Worm (Caenorhabditis elegans) whole organism, L4 larva: ENCODE data around the gene sdz-11.

Source experiments
- F26F4.8 ChIP-seq: fragments of 200-800 bp; sonication (Bioruptor generic); conservative IDR thresholded peaks from 2 replicates; pipeline ENCODE4 v1.3.6; 2022; ENCODE audit warnings: missing genetic modification characterization, missing compliant biosample characterization
- T26A8.4 ChIP-seq: fragments of 200-800 bp; sonication (Bioruptor generic); IDR thresholded peaks from 2 replicates; pipeline ENCODE4 v1.3.6; 2022; ENCODE audit warnings: missing genetic modification characterization, missing compliant biosample characterization
- ZK337.2 ChIP-seq: fragments of 200-800 bp; sonication (Bioruptor generic); IDR thresholded peaks from 2 replicates; pipeline ENCODE4 v1.3.6; 2022; ENCODE audit warnings: missing genetic modification reagents, missing genetic modification characterization, missing compliant biosample characterization
- aha-1 ChIP-seq: fragments of 150-350 bp; peaks from one replicate; lab custom pipeline; 2014; ENCODE audit warnings: missing biosample characterization, missing genetic modification characterization
- ama-1 ChIP-seq: fragments of 150-350 bp; optimal IDR thresholded peaks from 2 replicates; lab custom pipeline; 2014; ENCODE audit warnings: inconsistent platforms, mixed read lengths
- ctbp-1 ChIP-seq: fragments of 200-800 bp; sonication (Bioruptor generic); IDR thresholded peaks from 2 replicates; pipeline ENCODE4 v1.3.6; 2022; ENCODE audit warnings: missing genetic modification reagents, missing genetic modification characterization, missing compliant biosample characterization
- daf-16 ChIP-seq, 3 experiments: sonication (generic microtip); optimal IDR thresholded peaks; 2 replicates each; lab custom pipeline; 2016 to 2017; ENCODE audit warnings: missing genetic modification characterization in 3 of 3, missing genetic modification reagents in 3 of 3, mild to moderate bottlenecking in 2 of 3, missing compliant biosample characterization in 2 of 3, missing biosample characterization in 1 of 3, moderate library complexity in 1 of 3
- fos-1 ChIP-seq: fragments of 150-350 bp; optimal IDR thresholded peaks from 2 replicates; lab custom pipeline; 2014; ENCODE audit warnings: missing biosample characterization, missing genetic modification characterization
- hif-1 ChIP-seq, 2 experiments: sonication (generic microtip); optimal IDR thresholded peaks; 2 replicates each; lab custom pipeline; 2016 to 2017; ENCODE audit warnings: missing compliant biosample characterization in 2 of 2, missing genetic modification characterization in 2 of 2, missing genetic modification reagents in 2 of 2, missing genotype in 2 of 2, mild to moderate bottlenecking in 1 of 2
- jun-1 ChIP-seq: fragments of 150-350 bp; optimal IDR thresholded peaks from 2 replicates; lab custom pipeline; 2014; ENCODE audit warnings: missing biosample characterization, missing genetic modification reagents, missing genetic modification characterization
- lin-1 ChIP-seq: fragments of 200-800 bp; sonication (Bioruptor generic); IDR thresholded peaks from 2 replicates; pipeline ENCODE4 v1.3.6; 2022; ENCODE audit warnings: missing genetic modification reagents, missing genetic modification characterization, missing compliant biosample characterization
- lin-38 ChIP-seq: fragments of 200-800 bp; sonication (Bioruptor generic); IDR thresholded peaks from 2 replicates; pipeline ENCODE4 v1.3.6; 2022; ENCODE audit warnings: missing genetic modification reagents, missing genetic modification characterization, missing compliant biosample characterization
- madf-9 ChIP-seq: fragments of 200-800 bp; sonication (Bioruptor generic); conservative IDR thresholded peaks from 2 replicates; pipeline ENCODE4 v1.3.6; 2022; ENCODE audit warnings: missing genetic modification reagents, missing genetic modification characterization, missing compliant biosample characterization
- mdt-29 ChIP-seq: fragments of 200-800 bp; sonication (Bioruptor generic); IDR thresholded peaks from 2 replicates; pipeline ENCODE4 v1.3.6; 2022; ENCODE audit warnings: missing genetic modification reagents, missing genetic modification characterization, missing compliant biosample characterization
- mxl-3 ChIP-seq: fragments of 200-800 bp; sonication (Bioruptor generic); optimal IDR thresholded peaks from 2 replicates; lab custom pipeline; 2018; ENCODE audit warnings: mild to moderate bottlenecking, missing genetic modification characterization, missing compliant biosample characterization
- nhr-42 ChIP-seq: fragments of 200-800 bp; sonication (Bioruptor generic); IDR thresholded peaks from 2 replicates; pipeline ENCODE4 v1.3.6; 2022; ENCODE audit warnings: missing genetic modification characterization, missing compliant biosample characterization
- nhr-48 ChIP-seq: sonication (generic microtip); optimal IDR thresholded peaks from 2 replicates; lab custom pipeline; 2016; ENCODE audit warnings: mild to moderate bottlenecking, missing genetic modification characterization, missing compliant biosample characterization
- nhr-76 ChIP-seq: fragments of 150-350 bp; optimal IDR thresholded peaks from 2 replicates; lab custom pipeline; 2014; ENCODE audit warnings: missing biosample characterization, missing genetic modification characterization
- php-3 ChIP-seq: fragments of 200-800 bp; sonication (Bioruptor generic); IDR thresholded peaks from 2 replicates; pipeline ENCODE4 v1.3.6; 2022; ENCODE audit warnings: missing genetic modification reagents, missing genetic modification characterization, missing compliant biosample characterization
- rbr-2 ChIP-seq: sonication (generic microtip); optimal IDR thresholded peaks from 2 replicates; lab custom pipeline; 2016; ENCODE audit warnings: missing genotype, missing genetic modification characterization, missing compliant biosample characterization
- snpc-4 ChIP-seq: fragments of 150-350 bp; optimal IDR thresholded peaks from 2 replicates; lab custom pipeline; 2014; ENCODE audit warnings: missing biosample characterization, missing genetic modification characterization
- unc-130 ChIP-seq: sonication (generic microtip); optimal IDR thresholded peaks from 2 replicates; lab custom pipeline; 2016; ENCODE audit warnings: missing genetic modification reagents, missing genetic modification characterization, missing compliant biosample characterization
- unc-62 ChIP-seq, 3 experiments: fragments of 150-350 bp in 1 of 3; sonication (generic microtip); optimal IDR thresholded peaks in 2 of 3; peaks in 1 of 3; 1 replicate in 1 of 3; 2 replicates in 2 of 3; lab custom pipeline; 2014 to 2017; ENCODE audit warnings: missing biosample characterization in 3 of 3, missing genetic modification characterization in 3 of 3, missing genetic modification reagents in 3 of 3, missing genotype in 1 of 3
- zfp-2 ChIP-seq: sonication (generic microtip); optimal IDR thresholded peaks from 2 replicates; lab custom pipeline; 2016; ENCODE audit warnings: mild to moderate bottlenecking, missing genetic modification characterization, missing compliant biosample characterization
- zip-11 ChIP-seq: fragments of 200-800 bp; sonication (Bioruptor generic); IDR thresholded peaks from 2 replicates; pipeline ENCODE4 v1.3.6; 2022; ENCODE audit warnings: missing genetic modification characterization, missing compliant biosample characterization

The sdz-11 gene

ce11 chrII:3727996-3728395, 24.1 kb downstream of the sdz-11 start, which contains the start of gene C46E10.8:
C46E10.8 (minus strand) TSS chrII:3728096.
- TF ChIP-seq unc-62 (GFP tag; optimal IDR thresholded peaks at IDR 0.05 in 1 of 2; lab: Kevin White, UChicago) (peak in 1 of 2 experiments; percentile 28), unc-62 (tag; optimal IDR thresholded peaks at IDR 0.05; lab: Kevin White, UChicago) (no peak), ama-1 (no peak), zip-11 (GFP tag; lab: Robert Waterston, UW) (no peak), nhr-48 (tag; lab: Kevin White, UChicago) (no peak), zfp-2 (tag; lab: Kevin White, UChicago) (no peak), nhr-76 (tag; lab: Kevin White, UChicago) (no peak), unc-130 (no peak), mdt-29 (GFP tag; lab: Robert Waterston, UW) (no peak)
- TF ChIP-seq, all 104 proteins: peak for 1

- TF ChIP-seq rbr-2 (no peak), aha-1 (tag; lab: Kevin White, UChicago) (peak; percentile 90)
These were observed 27.8 kb downstream of the sdz-11 start, which contains the start of gene C46E10.1 for ce11 chrII:3724175-3724715. C46E10.1 (plus strand) TSS chrII:3724225.

DNA sequence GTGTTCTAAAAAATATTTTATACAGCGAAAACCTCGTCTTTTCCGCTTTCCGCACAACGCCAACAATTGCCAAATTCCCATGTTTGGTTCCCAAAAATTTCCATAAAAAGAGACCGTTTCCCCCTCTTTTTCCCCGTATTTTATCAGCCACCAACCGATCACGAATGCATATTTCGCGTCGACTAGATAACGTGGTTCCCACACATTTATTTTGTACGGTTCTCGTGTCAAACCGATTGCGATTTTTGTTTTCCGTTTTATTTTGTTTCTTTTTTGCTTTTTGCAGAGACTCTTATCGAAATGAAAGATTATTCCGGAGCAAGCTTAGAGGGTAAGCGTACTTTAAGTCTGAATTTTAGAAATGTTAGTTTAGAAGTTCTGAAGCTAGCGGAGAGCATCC, 31.1 kb downstream of the sdz-11 start, which contains the start of gene C46E10.3:
C46E10.3 (plus strand) TSS at position 301 of the 400 bp plus-strand sequence.
- TF ChIP-seq ctbp-1 (GFP tag; lab: Robert Waterston, UW) (no peak), daf-16 (GFP tag; optimal IDR thresholded peaks at IDR 0.05; lab: Kevin White, UChicago) (no peak), daf-16 (tag; optimal IDR thresholded peaks at IDR 0.05; lab: Kevin White, UChicago) (no peak)

DNA sequence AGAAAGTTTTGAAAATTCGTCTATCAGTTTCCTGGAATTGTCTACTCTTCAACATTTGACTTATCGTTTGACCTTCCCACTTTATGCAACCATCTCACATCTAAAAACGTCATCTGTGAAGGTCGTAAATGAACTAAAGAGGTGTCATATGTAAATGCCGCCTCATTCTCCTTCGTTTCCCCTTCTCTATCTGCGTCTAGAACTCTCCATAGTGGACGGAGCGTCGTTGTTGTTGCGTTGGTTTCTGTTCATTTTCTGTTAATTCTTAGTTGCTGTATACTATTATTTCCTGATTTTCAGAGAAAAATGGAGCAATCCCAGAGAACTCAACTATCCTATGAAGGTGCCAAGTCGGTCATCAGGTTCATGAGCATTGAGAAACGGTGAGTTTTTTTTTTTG, 35.1 kb downstream of the sdz-11 start, which contains the start of gene fbxc-52:
fbxc-52 (plus strand) TSS at position 301 of the 400 bp plus-strand sequence.
- TF ChIP-seq mdt-29 (GFP tag; lab: Robert Waterston, UW) (no peak), lin-38 (GFP tag; lab: Robert Waterston, UW) (no peak), mxl-3 (GFP tag; lab: Kevin White, UChicago) (no peak), nhr-76 (tag; lab: Kevin White, UChicago) (no peak)
- TF ChIP-seq, all 104 proteins: peak for 0

DNA sequence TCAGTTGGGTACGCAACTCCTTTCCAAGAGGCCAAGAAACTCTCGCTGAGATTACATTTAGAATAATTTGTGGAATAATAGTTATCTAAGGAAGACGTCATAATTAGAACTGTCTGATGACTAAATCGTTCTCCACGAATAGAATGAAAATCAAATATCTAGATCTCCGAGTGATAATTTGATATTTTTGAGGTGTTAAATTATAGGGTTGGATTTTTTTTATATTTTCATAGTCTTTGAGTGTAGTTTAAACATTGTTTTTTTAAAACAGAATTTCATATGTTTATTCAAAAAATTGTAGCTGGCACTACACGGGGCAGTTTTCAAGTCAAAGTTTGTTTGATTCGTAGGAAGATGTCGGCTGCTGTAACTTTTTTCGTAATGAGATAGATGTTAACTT, 35.6 kb downstream of the sdz-11 start, which contains the start of gene srh-99:
srh-99 (minus strand) TSS at position 101 of the 400 bp plus-strand sequence.
- TF ChIP-seq zip-11 (GFP tag; lab: Robert Waterston, UW) (no peak), nhr-42 (GFP tag; lab: Robert Waterston, UW) (no peak), hif-1 (tag; optimal IDR thresholded peaks at IDR 0.05; lab: Kevin White, UChicago) (no peak), snpc-4 (tag; lab: Kevin White, UChicago) (no peak), fos-1 (tag; lab: Kevin White, UChicago) (no peak), F26F4.8 (GFP tag; lab: Robert Waterston, UW) (no peak), T26A8.4 (GFP tag; lab: Robert Waterston, UW) (no peak), madf-9 (no peak), zfp-2 (tag; lab: Kevin White, UChicago) (no peak), ZK337.2 (GFP tag; lab: Robert Waterston, UW) (no peak)
- TF ChIP-seq, all 104 proteins: peak for 0

DNA sequence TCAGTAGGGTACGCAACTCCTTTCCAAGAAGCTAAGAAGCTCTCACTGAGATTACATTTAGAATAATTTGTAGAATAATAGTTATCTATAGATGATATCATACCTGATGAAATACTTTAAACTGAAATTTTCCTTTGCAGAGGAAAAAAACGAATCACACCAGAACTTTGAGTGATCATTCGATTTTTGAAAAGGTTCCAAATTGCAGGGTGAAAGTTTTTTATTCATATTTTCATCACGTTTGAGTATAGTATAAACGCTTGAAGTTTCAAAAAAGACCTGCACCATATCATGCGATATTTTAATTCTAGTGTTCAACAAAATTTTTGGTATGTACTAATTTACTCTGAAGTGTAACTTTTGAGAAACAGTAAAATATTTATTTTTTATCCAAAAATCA, 37.5 kb downstream of the sdz-11 start, which contains the start of gene srh-100:
srh-100 (minus strand) TSS at position 101 of the 400 bp plus-strand sequence.
- TF ChIP-seq jun-1 = no peak
- TF ChIP-seq, all 104 proteins: peak for 0

DNA sequence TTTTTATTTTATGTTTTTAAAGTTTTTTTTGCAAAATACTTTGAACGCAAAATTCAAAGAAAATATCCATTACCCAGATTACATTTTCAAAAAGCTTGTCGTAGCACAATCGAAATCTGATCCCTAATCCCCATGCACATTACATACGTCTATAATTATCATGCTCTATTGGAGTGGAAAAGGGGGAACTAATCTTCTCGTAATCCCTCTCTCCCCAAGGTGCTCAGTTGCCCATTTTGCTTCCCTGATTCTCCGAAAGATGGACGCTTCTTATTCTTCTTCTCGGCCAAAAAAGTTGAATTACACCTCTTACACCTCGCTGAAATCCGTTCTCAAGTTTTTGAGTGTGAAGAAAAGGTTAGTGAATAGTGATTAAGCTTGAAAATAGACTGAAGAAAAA, 41.0 kb downstream of the sdz-11 start, which contains the start of gene fbxc-53:
fbxc-53 (plus strand) TSS at position 245 of the 400 bp plus-strand sequence.
- no peak for TF ChIP-seq lin-1 (GFP tag; lab: Robert Waterston, UW)
- TF ChIP-seq madf-9 = no peak
- TF ChIP-seq, all 104 proteins: peak for 0

DNA sequence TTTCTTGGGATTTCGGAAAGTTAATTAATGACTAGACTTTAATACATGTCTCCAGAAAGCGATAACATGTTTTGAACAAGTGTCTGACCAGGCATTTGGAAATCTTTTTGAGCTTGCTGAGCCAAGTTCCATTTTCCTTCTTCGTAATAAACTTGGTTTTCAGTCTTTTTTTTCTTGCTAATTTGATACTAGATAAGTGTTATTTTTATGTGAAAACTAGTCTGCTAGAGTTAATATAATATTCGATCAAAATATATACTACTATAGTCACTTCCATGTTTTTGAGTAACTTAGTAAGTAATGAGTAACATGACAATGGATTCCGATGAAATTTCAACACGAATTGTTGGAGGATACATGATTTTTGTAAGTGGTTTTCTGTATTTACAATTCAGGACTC, 42.8 kb downstream of the sdz-11 start, which contains the start of gene srx-110:
srx-110 (plus strand) TSS at position 301 of the 400 bp plus-strand sequence.
- TF ChIP-seq unc-62 (GFP tag; optimal IDR thresholded peaks at IDR 0.05 in 1 of 2; lab: Kevin White, UChicago) (peak in 1 of 2 experiments; percentile 17), unc-62 (tag; optimal IDR thresholded peaks at IDR 0.05; lab: Kevin White, UChicago) (no peak), php-3 (no peak)
